Fruit fly (Drosophila melanogaster): ENCODE results near the gene CG33098.

dm6 chr3R:12426310-12426653 lies 39.3 kb downstream of the CG33098 start, which contains the start of gene NANS:
- TF ChIP-seq Sin3A (optimal IDR thresholded peaks at IDR 0.05) (no peak), Myc (optimal IDR thresholded peaks at IDR 0.05) (no peak), psq (optimal IDR thresholded peaks at IDR 0.05) (no peak), insv (optimal IDR thresholded peaks at IDR 0.05) (no peak), ttk (optimal IDR thresholded peaks at IDR 0.05) (no peak)
